Worm (Caenorhabditis elegans): ENCODE measurements around the gene F49E8.7.
"Not testable (repeated sequence)": the region's sequence is repeated elsewhere in the genome, so short reads cannot be mapped to it uniquely, and the experiment has no call there.

The F49E8.7 gene

DNA sequence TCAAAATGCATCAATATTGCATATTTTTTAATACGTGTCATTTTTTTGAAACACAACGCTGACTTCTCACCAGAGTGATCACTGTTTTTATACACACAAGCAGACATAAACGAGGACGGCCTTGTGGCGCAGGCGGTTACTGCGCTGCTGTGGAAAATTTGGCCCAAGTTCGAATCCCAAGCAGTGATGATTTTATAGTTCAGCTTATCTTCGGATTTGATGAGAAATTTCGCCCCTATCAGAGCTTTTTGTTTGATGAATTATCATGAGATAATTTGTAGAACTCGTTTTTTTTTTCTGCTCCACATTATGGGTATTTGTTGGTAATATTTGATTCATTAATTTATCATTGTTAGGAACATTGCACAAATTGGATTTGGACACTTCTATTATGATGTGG lies 17.8 kb upstream of the F49E8.7 start (continued):
- TF ChIP-seq lin-39 (tag; optimal IDR thresholded peaks at IDR 0.05), result no peak
- TF ChIP-seq blmp-1 (tag; optimal IDR thresholded peaks at IDR 0.05; ENCODE audit: insufficient read depth), result peak; percentile 22
- TF ChIP-seq nhr-12 (tag; optimal IDR thresholded peaks at IDR 0.05), result no peak

ce11 chrIV:7568593-7568992 lies 12.4 kb upstream of the F49E8.7 start, which contains the start of gene clec-180:
Gene clec-180, plus strand, starts transcription at chrIV:7568893.
- TF ChIP-seq ceh-16 (tag; optimal IDR thresholded peaks at IDR 0.05) (no peak), elt-1 (tag; optimal IDR thresholded peaks at IDR 0.05) (no peak), ztf-1 (GFP tag; conservative IDR thresholded peaks at IDR 0.05) (no peak), nhr-11 (tag; optimal IDR thresholded peaks at IDR 0.05) (no peak), ZK546.5 (tag; optimal IDR thresholded peaks at IDR 0.05) (no peak), elt-3 (tag; optimal IDR thresholded peaks at IDR 0.05) (no peak), snpc-4 (tag; optimal IDR thresholded peaks at IDR 0.05) (no peak), lin-11 (tag; optimal IDR thresholded peaks at IDR 0.05) (no peak), sma-9 (GFP tag; optimal IDR thresholded peaks at IDR 0.05) (no peak), sma-9 (tag; optimal IDR thresholded peaks at IDR 0.05) (no peak), egl-27 (tag; optimal IDR thresholded peaks at IDR 0.05) (no peak), peb-1 (tag; optimal IDR thresholded peaks at IDR 0.05) (no peak), lin-39 (tag; optimal IDR thresholded peaks at IDR 0.05) (no peak), lsy-2 (tag; optimal IDR thresholded peaks at IDR 0.05) (no peak), nhr-12 (tag; optimal IDR thresholded peaks at IDR 0.05) (no peak), ama-1 (optimal IDR thresholded peaks at IDR 0.05) (no peak), sem-4 (tag; optimal IDR thresholded peaks at IDR 0.05) (no peak)

DNA sequence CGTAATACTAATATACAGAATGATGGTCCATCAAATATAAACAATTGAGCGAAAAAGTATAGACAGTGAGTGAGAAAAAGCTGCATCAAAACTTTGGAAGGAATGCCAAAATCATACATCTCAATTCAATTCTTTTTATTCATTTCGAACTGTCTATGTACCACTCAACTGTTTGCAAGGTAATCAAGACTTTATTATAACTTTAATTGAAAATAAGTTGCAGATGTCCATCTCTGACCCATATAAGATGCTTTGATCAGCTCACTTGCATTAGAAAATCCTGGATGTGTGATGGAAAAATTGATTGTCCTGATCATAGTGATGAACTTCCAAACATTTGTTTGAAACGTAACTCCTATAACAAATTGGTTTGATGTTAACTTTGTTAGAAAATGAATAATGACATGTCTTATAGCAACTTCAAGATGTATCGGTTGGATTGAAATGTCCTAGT lies 11.4 kb upstream of the F49E8.7 start, which contains the start of gene F32E10.8:
F32E10.8 (plus strand) TSS at position 51 of the 454 bp plus-strand sequence.
- no peak for TF ChIP-seq nhr-12 (tag; optimal IDR thresholded peaks at IDR 0.05)
- no peak for TF ChIP-seq ceh-82 (tag; optimal IDR thresholded peaks at IDR 0.05)
- no peak for TF ChIP-seq sma-9 (GFP tag; optimal IDR thresholded peaks at IDR 0.05)
- TF ChIP-seq sma-9 (tag; optimal IDR thresholded peaks at IDR 0.05), result no peak
- TF ChIP-seq egl-27 (tag; optimal IDR thresholded peaks at IDR 0.05), result no peak
- no peak for TF ChIP-seq peb-1 (tag; optimal IDR thresholded peaks at IDR 0.05)
- no peak for TF ChIP-seq C34F6.9 (tag; optimal IDR thresholded peaks at IDR 0.05)
- no peak for TF ChIP-seq nhr-237 (tag; optimal IDR thresholded peaks at IDR 0.05)
- TF ChIP-seq F13H6.1 (tag; optimal IDR thresholded peaks at IDR 0.05), result no peak
- TF ChIP-seq ztf-1 (GFP tag; conservative IDR thresholded peaks at IDR 0.05), result no peak
- TF ChIP-seq elt-3 (tag; optimal IDR thresholded peaks at IDR 0.05), result no peak
- TF ChIP-seq nhr-77 (tag; optimal IDR thresholded peaks at IDR 0.05), result no peak

ce11 chrIV:7563850-7564249 lies 7.7 kb upstream of the F49E8.7 start, which contains the start of gene F32E10.9:
Gene F32E10.9, minus strand, starts transcription at chrIV:7563950.
- not testable (repeated sequence) for TF ChIP-seq dmd-4, fos-1, mab-5 (tag; optimal IDR thresholded peaks at IDR 0.05)

ce11 chrIV:7561614-7562142 lies 5.5 kb upstream of the F49E8.7 start, which contains the start of gene ima-3:
Gene ima-3, minus strand, starts transcription at chrIV:7561664.
- TF ChIP-seq fos-1 (tag; optimal IDR thresholded peaks at IDR 0.05), result no peak
- no peak for TF ChIP-seq nhr-10 (tag; optimal IDR thresholded peaks at IDR 0.05)
- TF ChIP-seq F13H6.1 (tag; optimal IDR thresholded peaks at IDR 0.05), result no peak
- peak in 1 of 2 experiments; percentile 66 for TF ChIP-seq lsy-2 (tag; optimal IDR thresholded peaks at IDR 0.05)
- TF ChIP-seq dmd-4 (tag; optimal IDR thresholded peaks at IDR 0.05), result no peak
- no peak for TF ChIP-seq ztf-4 (tag; optimal IDR thresholded peaks at IDR 0.05)
- TF ChIP-seq C34F6.9 (tag; optimal IDR thresholded peaks at IDR 0.05), result peak; percentile 67
- TF ChIP-seq gmeb-1 (tag; optimal IDR thresholded peaks at IDR 0.05), result peak; percentile 33
- TF ChIP-seq nhr-11 (tag; optimal IDR thresholded peaks at IDR 0.05), result no peak
- peak; percentile 52 for TF ChIP-seq crh-2 (tag; optimal IDR thresholded peaks at IDR 0.05)
- TF ChIP-seq zag-1 (tag; optimal IDR thresholded peaks at IDR 0.05), result peak; percentile 22
- TF ChIP-seq lin-13 (GFP tag; optimal IDR thresholded peaks at IDR 0.05), result peak; percentile 53
- no peak for TF ChIP-seq nhr-21 (tag; optimal IDR thresholded peaks at IDR 0.05)
- TF ChIP-seq sem-4 (tag; optimal IDR thresholded peaks at IDR 0.05), result peak; percentile 60
- no peak for TF ChIP-seq ama-1 (optimal IDR thresholded peaks at IDR 0.05)
- TF ChIP-seq nhr-129 (tag; optimal IDR thresholded peaks at IDR 0.05), result peak; percentile 71
- TF ChIP-seq aly-2 (tag; optimal IDR thresholded peaks at IDR 0.05), result no peak
- TF ChIP-seq unc-55 (GFP tag; optimal IDR thresholded peaks at IDR 0.05), result peak; percentile 78
- TF ChIP-seq lin-11 (tag; optimal IDR thresholded peaks at IDR 0.05), result no peak
